Comparison of ENCODE assay signal across 2 fruit fly cellular contexts in genomic region chr3R:24341251-24341650, dm6.
A peak's percentile ranks its signal among the peaks of the same experiment; 100 is the strongest.
TF ChIP-seq lines count a peak whose summit lies in the region.

TSS of gene Ms (plus strand) at chr3R:24341551.

- no peak for TF ChIP-seq CTCF in whole organism, embryonic (GFP tag; optimal IDR thresholded peaks at IDR 0.05; lab: Kevin White, UChicago)

TF ChIP-seq in whole organism, embryonic, 481 proteins besides CTCF, POLR2A, EP300 and RAD21:
- no peak for TF ChIP-seq dati (GFP tag; IDR thresholded peaks at IDR 0.05; lab: Robert Waterston, UW)
- TF ChIP-seq CG7372 (GFP tag; IDR thresholded peaks at IDR 0.05; lab: Robert Waterston, UW) = 0 out of 2 replicates have a peak, but pooled peaks have one; percentile 12
- TF ChIP-seq Doc3 (GFP tag; IDR thresholded peaks at IDR 0.05; lab: Robert Waterston, UW; ENCODE audit: partially characterized antibody) = no peak

TF ChIP-seq in whole organism, pupa, 21 proteins besides CTCF, POLR2A, EP300 and RAD21:
- peak; percentile 37; the same call in 1 of the 2 replicates for TF ChIP-seq CG12605 (GFP tag; IDR thresholded peaks at IDR 0.05; lab: Robert Waterston, UW)
- no peak for TF ChIP-seq fd96Ca (GFP tag; IDR thresholded peaks at IDR 0.05; lab: Robert Waterston, UW)
- TF ChIP-seq Ets98B (GFP tag; IDR thresholded peaks at IDR 0.05; lab: Robert Waterston, UW) = no peak
